Worm (Caenorhabditis elegans) whole organism, L4 larva: Measurements from ENCODE around the gene Y5H2A.4.
A peak's percentile ranks its signal among the peaks of the same experiment; 100 is the strongest.

Source experiments
- T26A8.4 ChIP-seq: fragments of 200-800 bp; sonication (Bioruptor generic); IDR thresholded peaks from 2 replicates; pipeline ENCODE4 v1.3.6; 2022; ENCODE audit warnings: missing genetic modification characterization, missing compliant biosample characterization
- Y5F2A.4 ChIP-seq: fragments of 200-800 bp; sonication (Bioruptor generic); optimal IDR thresholded peaks from 2 replicates; lab custom pipeline; 2018; ENCODE audit warnings: mild to moderate bottlenecking, missing genetic modification characterization, missing compliant biosample characterization
- Y75B8A.6 ChIP-seq: fragments of 200-800 bp; sonication (Bioruptor generic); IDR thresholded peaks from 2 replicates; pipeline ENCODE4 v1.3.6; 2022; ENCODE audit warnings: missing genetic modification reagents, missing genetic modification characterization, missing compliant biosample characterization
- arid-1 ChIP-seq: fragments of 200-800 bp; sonication (Bioruptor generic); conservative IDR thresholded peaks from 2 replicates; pipeline ENCODE4 v1.3.6; 2022; ENCODE audit warnings: missing genetic modification reagents, missing genetic modification characterization, missing compliant biosample characterization
- ceh-62 ChIP-seq: sonication (generic microtip); optimal IDR thresholded peaks from 2 replicates; lab custom pipeline; 2017; ENCODE audit warnings: missing biosample characterization, missing genetic modification characterization
- ceh-82 ChIP-seq: sonication (generic microtip); optimal IDR thresholded peaks from 2 replicates; lab custom pipeline; 2017; ENCODE audit warnings: missing biosample characterization, missing genetic modification characterization
- cey-2 ChIP-seq: sonication (generic microtip); optimal IDR thresholded peaks from 3 replicates; lab custom pipeline; 2017; ENCODE audit warnings: missing genetic modification characterization, mild to moderate bottlenecking, missing compliant biosample characterization, antibody characterized with exemption, borderline replicate concordance; ENCODE audit not compliant: insufficient read depth
- daf-16 ChIP-seq, 3 experiments: sonication (generic microtip); optimal IDR thresholded peaks; 2 replicates each; lab custom pipeline; 2016 to 2017; ENCODE audit warnings: missing genetic modification characterization in 3 of 3, missing genetic modification reagents in 3 of 3, mild to moderate bottlenecking in 2 of 3, missing compliant biosample characterization in 2 of 3, missing biosample characterization in 1 of 3, moderate library complexity in 1 of 3
- daf-8 ChIP-seq: fragments of 200-800 bp; sonication (Bioruptor generic); IDR thresholded peaks from 2 replicates; pipeline ENCODE4 v1.3.6; 2022; ENCODE audit warnings: missing genetic modification characterization, missing compliant biosample characterization
- dmd-6 ChIP-seq: fragments of 200-800 bp; sonication (Bioruptor generic); IDR thresholded peaks from 2 replicates; pipeline ENCODE4 v1.3.6; 2022; ENCODE audit warnings: missing genetic modification reagents, missing genetic modification characterization, missing compliant biosample characterization
- dmd-9 ChIP-seq: fragments of 200-800 bp; sonication (Bioruptor generic); IDR thresholded peaks from 2 replicates; pipeline ENCODE4 v1.3.6; 2022; ENCODE audit warnings: missing genetic modification reagents, missing genetic modification characterization, missing compliant biosample characterization
- duxl-1 ChIP-seq: sonication (generic microtip); optimal IDR thresholded peaks from 2 replicates; lab custom pipeline; 2016; ENCODE audit warnings: mild to moderate bottlenecking, missing genetic modification characterization, moderate library complexity, missing compliant biosample characterization; ENCODE audit not compliant: poor library complexity
- dve-1 ChIP-seq: sonication (generic microtip); optimal IDR thresholded peaks from 2 replicates; lab custom pipeline; 2017; ENCODE audit warnings: antibody characterized with exemption, mild to moderate bottlenecking, missing genetic modification characterization, missing compliant biosample characterization; ENCODE audit not compliant: insufficient read depth
- fkh-10 ChIP-seq: fragments of 150-350 bp; optimal IDR thresholded peaks from 2 replicates; lab custom pipeline; 2014; ENCODE audit warnings: missing biosample characterization, missing genetic modification reagents, missing genetic modification characterization
- hif-1 ChIP-seq, 2 experiments: sonication (generic microtip); optimal IDR thresholded peaks; 2 replicates each; lab custom pipeline; 2016 to 2017; ENCODE audit warnings: missing compliant biosample characterization in 2 of 2, missing genetic modification characterization in 2 of 2, missing genetic modification reagents in 2 of 2, missing genotype in 2 of 2, mild to moderate bottlenecking in 1 of 2
- hlh-11 ChIP-seq: fragments of 200-800 bp; sonication (Bioruptor generic); optimal IDR thresholded peaks from 2 replicates; lab custom pipeline; 2018; ENCODE audit warnings: mild to moderate bottlenecking, missing genetic modification characterization, missing compliant biosample characterization
- jun-1 ChIP-seq: fragments of 150-350 bp; optimal IDR thresholded peaks from 2 replicates; lab custom pipeline; 2014; ENCODE audit warnings: missing biosample characterization, missing genetic modification reagents, missing genetic modification characterization
- lim-7 ChIP-seq: fragments of 200-800 bp; sonication (Bioruptor generic); IDR thresholded peaks from 2 replicates; pipeline ENCODE4 v1.3.6; 2022; ENCODE audit warnings: missing genetic modification characterization, missing compliant biosample characterization
- lin-1 ChIP-seq: fragments of 200-800 bp; sonication (Bioruptor generic); IDR thresholded peaks from 2 replicates; pipeline ENCODE4 v1.3.6; 2022; ENCODE audit warnings: missing genetic modification reagents, missing genetic modification characterization, missing compliant biosample characterization
- lin-29 ChIP-seq: fragments of 200-800 bp; sonication (Bioruptor generic); IDR thresholded peaks from 2 replicates; pipeline ENCODE4 v1.3.6; 2022; ENCODE audit warnings: missing genetic modification reagents, missing genetic modification characterization, missing compliant biosample characterization
- lin-38 ChIP-seq: fragments of 200-800 bp; sonication (Bioruptor generic); IDR thresholded peaks from 2 replicates; pipeline ENCODE4 v1.3.6; 2022; ENCODE audit warnings: missing genetic modification reagents, missing genetic modification characterization, missing compliant biosample characterization
- lir-3 ChIP-seq: sonication (generic microtip); optimal IDR thresholded peaks from 2 replicates; lab custom pipeline; 2016; ENCODE audit warnings: mild to moderate bottlenecking, missing genetic modification characterization, missing compliant biosample characterization
- lsy-2 ChIP-seq, 2 experiments: fragments of 150-350 bp in 1 of 2; sonication (generic microtip) in 1 of 2; optimal IDR thresholded peaks; 2 replicates each; lab custom pipeline; 2014 to 2017; ENCODE audit warnings: missing biosample characterization in 2 of 2, missing genetic modification characterization in 2 of 2
- madf-5 ChIP-seq, 2 experiments: fragments of 200-800 bp; sonication (Bioruptor generic); IDR thresholded peaks; 2 replicates each; pipeline ENCODE4 v1.3.6; 2022; ENCODE audit warnings: missing compliant biosample characterization in 2 of 2, missing genetic modification characterization in 2 of 2
- mdl-1 ChIP-seq, 2 experiments: fragments of 150-350 bp in 1 of 2; sonication (generic microtip) in 1 of 2; optimal IDR thresholded peaks; 2 replicates each; lab custom pipeline; 2014 to 2017; ENCODE audit warnings: missing biosample characterization in 2 of 2, missing genetic modification characterization in 2 of 2
- mdt-29 ChIP-seq: fragments of 200-800 bp; sonication (Bioruptor generic); IDR thresholded peaks from 2 replicates; pipeline ENCODE4 v1.3.6; 2022; ENCODE audit warnings: missing genetic modification reagents, missing genetic modification characterization, missing compliant biosample characterization
- mxl-2 ChIP-seq: fragments of 200-800 bp; sonication (Bioruptor generic); conservative IDR thresholded peaks from 2 replicates; pipeline ENCODE4 v1.3.6; 2022; ENCODE audit warnings: missing genetic modification reagents, missing genetic modification characterization, missing compliant biosample characterization
- mxl-3 ChIP-seq: fragments of 200-800 bp; sonication (Bioruptor generic); optimal IDR thresholded peaks from 2 replicates; lab custom pipeline; 2018; ENCODE audit warnings: mild to moderate bottlenecking, missing genetic modification characterization, missing compliant biosample characterization
- nhr-10 ChIP-seq: fragments of 150-350 bp; optimal IDR thresholded peaks from 2 replicates; lab custom pipeline; 2014; ENCODE audit warnings: missing biosample characterization, missing genetic modification characterization
- nhr-28 ChIP-seq: fragments of 150-350 bp; optimal IDR thresholded peaks from 2 replicates; lab custom pipeline; 2014; ENCODE audit warnings: missing biosample characterization, missing genetic modification characterization
- php-3 ChIP-seq: fragments of 200-800 bp; sonication (Bioruptor generic); IDR thresholded peaks from 2 replicates; pipeline ENCODE4 v1.3.6; 2022; ENCODE audit warnings: missing genetic modification reagents, missing genetic modification characterization, missing compliant biosample characterization
- pqm-1 ChIP-seq: sonication (generic microtip); optimal IDR thresholded peaks from 2 replicates; lab custom pipeline; 2017; ENCODE audit warnings: missing biosample characterization, missing genetic modification characterization
- spr-1 ChIP-seq: sonication (generic microtip); optimal IDR thresholded peaks from 2 replicates; lab custom pipeline; 2016; ENCODE audit warnings: mild to moderate bottlenecking, missing genetic modification characterization, missing compliant biosample characterization
- unc-39 ChIP-seq: sonication (generic microtip); optimal IDR thresholded peaks from 2 replicates; lab custom pipeline; 2017; ENCODE audit warnings: missing biosample characterization, missing genetic modification characterization
- zfp-3 ChIP-seq: fragments of 200-800 bp; sonication (Bioruptor generic); conservative IDR thresholded peaks from 2 replicates; pipeline ENCODE4 v1.3.6; 2022; ENCODE audit warnings: missing genetic modification reagents, missing genetic modification characterization, missing compliant biosample characterization
- zip-11 ChIP-seq: fragments of 200-800 bp; sonication (Bioruptor generic); IDR thresholded peaks from 2 replicates; pipeline ENCODE4 v1.3.6; 2022; ENCODE audit warnings: missing genetic modification characterization, missing compliant biosample characterization
- zip-2 ChIP-seq: fragments of 150-350 bp; optimal IDR thresholded peaks from 2 replicates; lab custom pipeline; 2014; ENCODE audit warnings: missing biosample characterization, missing genetic modification characterization

Y5H2A.4 gene

ce11 chrV:2249310-2249709 lies 24.8 kb downstream of the Y5H2A.4 start, which contains the start of gene cyp-33C6:
Gene cyp-33C6 (minus strand): TSS chrV:2249410.
- TF ChIP-seq zip-2 (tag; lab: Kevin White, UChicago) (no peak), arid-1 (GFP tag; lab: Robert Waterston, UW) (no peak), cey-2 (tag; lab: Kevin White, UChicago) (no peak), lin-38 (GFP tag; lab: Robert Waterston, UW) (no peak), madf-5 (GFP tag; IDR thresholded peaks at IDR 0.05; lab: Robert Waterston, UW) (no peak), T26A8.4 (no peak), lsy-2 (tag; optimal IDR thresholded peaks at IDR 0.05; lab: Kevin White, UChicago) (no peak), hif-1 (tag; optimal IDR thresholded peaks at IDR 0.05; lab: Kevin White, UChicago) (no peak), mdt-29 (GFP tag; lab: Robert Waterston, UW) (no peak), zfp-3 (no peak), mxl-3 (no peak), lir-3 (tag; lab: Kevin White, UChicago) (no peak), fkh-10 (GFP tag; lab: Kevin White, UChicago) (no peak), daf-8 (no peak), mdl-1 (tag; optimal IDR thresholded peaks at IDR 0.05; lab: Kevin White, UChicago) (no peak), daf-16 (GFP tag; optimal IDR thresholded peaks at IDR 0.05; lab: Kevin White, UChicago) (no peak), daf-16 (tag; optimal IDR thresholded peaks at IDR 0.05; lab: Kevin White, UChicago) (no peak), jun-1 (tag; lab: Kevin White, UChicago) (no peak), zip-11 (GFP tag; lab: Robert Waterston, UW) (no peak), Y75B8A.6 (GFP tag; lab: Robert Waterston, UW) (no peak), lin-29 (GFP tag; lab: Robert Waterston, UW) (no peak)
- TF ChIP-seq, all 104 proteins: peak for 0

DNA sequence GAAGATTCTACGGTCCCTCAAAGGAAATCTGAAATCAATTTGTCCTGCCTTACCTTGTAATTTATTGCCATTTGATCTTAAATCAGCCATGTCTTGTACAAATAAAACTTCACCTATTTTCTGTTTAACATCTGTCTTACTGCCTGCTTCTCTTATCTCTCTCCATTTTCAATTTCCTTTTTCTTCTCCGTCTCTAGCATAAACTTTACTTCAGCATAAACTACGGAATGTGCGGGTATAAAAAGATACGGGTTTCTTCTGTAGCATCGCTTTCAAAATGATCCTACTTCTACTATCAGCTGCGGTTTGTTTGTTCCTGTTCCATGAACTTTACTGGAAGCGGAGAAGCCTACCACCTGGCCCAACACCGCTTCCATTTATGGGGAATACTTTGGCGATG lies 29.4 kb downstream of the Y5H2A.4 start, which contains the start of gene cyp-33C5:
cyp-33C5 (plus strand) TSS at position 254 of the 400 bp plus-strand sequence.
- TF ChIP-seq pqm-1 (peak; percentile 23), spr-1 (tag; lab: Kevin White, UChicago) (no peak), zfp-3 (no peak), nhr-10 (tag; lab: Kevin White, UChicago) (no peak), daf-16 (GFP tag; optimal IDR thresholded peaks at IDR 0.05; lab: Kevin White, UChicago) (no peak), daf-16 (tag; optimal IDR thresholded peaks at IDR 0.05; lab: Kevin White, UChicago) (peak; percentile 46), unc-39 (tag; lab: Kevin White, UChicago) (no peak), dmd-9 (no peak), nhr-28 (peak; percentile 98), lin-1 (0 out of 2 replicates have a peak, but pooled peaks have one; percentile 41), dmd-6 (GFP tag; lab: Robert Waterston, UW) (peak; percentile 70), Y5F2A.4 (GFP tag; lab: Kevin White, UChicago) (no peak), ceh-82 (tag; lab: Kevin White, UChicago) (no peak), hlh-11 (tag; lab: Kevin White, UChicago) (peak; percentile 25), ceh-62 (no peak), hif-1 (tag; optimal IDR thresholded peaks at IDR 0.05; lab: Kevin White, UChicago) (no peak), cey-2 (tag; lab: Kevin White, UChicago) (no peak), php-3 (no peak), dve-1 (tag; lab: Kevin White, UChicago) (peak; percentile 54), daf-8 (no peak), mxl-2 (GFP tag; lab: Robert Waterston, UW) (no peak), zip-11 (GFP tag; lab: Robert Waterston, UW) (no peak), lim-7 (GFP tag; lab: Robert Waterston, UW) (no peak), duxl-1 (tag; lab: Kevin White, UChicago) (peak; percentile 5), jun-1 (tag; lab: Kevin White, UChicago) (no peak)
- TF ChIP-seq, all 104 proteins: peak for 8
